Fruit fly (Drosophila melanogaster): ENCODE data around the gene aay.

The aay gene

dm6 chr3L:9410754-9411423 lies 12.2 kb upstream of the aay start, which contains the start of the genes CG4022 and Cpsf5 (continued):
- TF ChIP-seq CG14050 (GFP tag; IDR thresholded peaks at IDR 0.05), result peak; percentile 74
- TF ChIP-seq CG6272 (GFP tag; IDR thresholded peaks at IDR 0.05), result peak; percentile 66
- TF ChIP-seq CG10565 (GFP tag; optimal IDR thresholded peaks at IDR 0.05), result no peak
- peak; percentile 19; the same call in 1 of the 3 replicates for TF ChIP-seq CG6175 (GFP tag; IDR thresholded peaks at IDR 0.05)
- peak; percentile 90 for TF ChIP-seq CG9817 (tag; optimal IDR thresholded peaks at IDR 0.05)
- TF ChIP-seq ac (GFP tag; optimal IDR thresholded peaks at IDR 0.05), result peak; percentile 20
- TF ChIP-seq CG3281 (GFP tag; optimal IDR thresholded peaks at IDR 0.05), result peak; percentile 79
- TF ChIP-seq Rx (GFP tag; IDR thresholded peaks at IDR 0.05), result peak; percentile 38; the same call in 1 of the 2 replicates
- peak; percentile 55 for TF ChIP-seq CG1792 (GFP tag; optimal IDR thresholded peaks at IDR 0.05)
- TF ChIP-seq bowl (GFP tag; IDR thresholded peaks at IDR 0.05), result 0 out of 2 replicates have a peak, but pooled peaks have one; percentile 13
- peak; percentile 83 for TF ChIP-seq CG2116 (GFP tag; optimal IDR thresholded peaks at IDR 0.05)
- peak; percentile 70 for TF ChIP-seq E2f2 (GFP tag; IDR thresholded peaks at IDR 0.05)
- TF ChIP-seq hbn (GFP tag; IDR thresholded peaks at IDR 0.05; ENCODE audit: partially characterized antibody), result no peak
- peak; percentile 85 for TF ChIP-seq Mad (GFP tag; optimal IDR thresholded peaks at IDR 0.05)
- TF ChIP-seq pho (GFP tag; optimal IDR thresholded peaks at IDR 0.05), result peak; percentile 67
- no peak for TF ChIP-seq Doc2 (GFP tag; IDR thresholded peaks at IDR 0.05)
- peak; percentile 46 to 83 for TF ChIP-seq Hr51 (GFP tag; optimal IDR thresholded peaks at IDR 0.05)
- TF ChIP-seq CG6654 (GFP tag; optimal IDR thresholded peaks at IDR 0.05), result no peak
- peak; percentile 48; the same call in 1 of the 2 replicates for TF ChIP-seq amos (GFP tag; IDR thresholded peaks at IDR 0.05; ENCODE audit: partially characterized antibody)
- peak; percentile 93 for TF ChIP-seq CG9932 (GFP tag; IDR thresholded peaks at IDR 0.05)
- peak; percentile 74 for TF ChIP-seq CG10979 (tag; optimal IDR thresholded peaks at IDR 0.05)
- TF ChIP-seq CG13123 (GFP tag; optimal IDR thresholded peaks at IDR 0.05), result peak; percentile 74
- TF ChIP-seq CG6254 (GFP tag; optimal IDR thresholded peaks at IDR 0.05), result peak; percentile 51
- peak; percentile 80 for TF ChIP-seq CG18619 (GFP tag; optimal IDR thresholded peaks at IDR 0.05)
- TF ChIP-seq phol (tag; optimal IDR thresholded peaks at IDR 0.05), result peak; percentile 94
- TF ChIP-seq Dbx (GFP tag; IDR thresholded peaks at IDR 0.05), result peak; percentile 93
- peak; percentile 93 for TF ChIP-seq kni (GFP tag; optimal IDR thresholded peaks at IDR 0.05)
- peak; percentile 85 for TF ChIP-seq Atf6 (GFP tag; IDR thresholded peaks at IDR 0.05)
- TF ChIP-seq ken (GFP tag; IDR thresholded peaks at IDR 0.05), result peak; percentile 87
- TF ChIP-seq Xrp1 (GFP tag; IDR thresholded peaks at IDR 0.05), result peak; percentile 89
- TF ChIP-seq CG2678 (tag; optimal IDR thresholded peaks at IDR 0.05), result peak; percentile 85
- TF ChIP-seq hth (optimal IDR thresholded peaks at IDR 0.05), result no peak
- TF ChIP-seq CG18764 (GFP tag; optimal IDR thresholded peaks at IDR 0.05), result peak; percentile 63
- peak; percentile 84 for TF ChIP-seq Xbp1 (GFP tag; optimal IDR thresholded peaks at IDR 0.05)
- peak; percentile 86 for TF ChIP-seq tgo (GFP tag; IDR thresholded peaks at IDR 0.05)
- peak; percentile 92 for TF ChIP-seq CG10543 (GFP tag; optimal IDR thresholded peaks at IDR 0.05)
- TF ChIP-seq CG7839 (tag; optimal IDR thresholded peaks at IDR 0.05), result peak; percentile 79
- TF ChIP-seq D19B (GFP tag; optimal IDR thresholded peaks at IDR 0.05), result peak; percentile 45
- TF ChIP-seq fru (optimal IDR thresholded peaks at IDR 0.05), result no peak
- TF ChIP-seq Myb (GFP tag; optimal IDR thresholded peaks at IDR 0.05), result peak; percentile 44
- TF ChIP-seq insv (GFP tag; optimal IDR thresholded peaks at IDR 0.05), result peak in 1 of 2 experiments; percentile 66
- peak; percentile 40; the same call in 1 of the 2 replicates for TF ChIP-seq gt (GFP tag; IDR thresholded peaks at IDR 0.05)
- TF ChIP-seq stc (GFP tag; IDR thresholded peaks at IDR 0.05), result peak; percentile 78
- peak; percentile 65 for TF ChIP-seq CG5245 (GFP tag; optimal IDR thresholded peaks at IDR 0.05)
- TF ChIP-seq CG10431 (GFP tag; optimal IDR thresholded peaks at IDR 0.05), result peak; percentile 81
- no peak for TF ChIP-seq dmrt99B (tag; optimal IDR thresholded peaks at IDR 0.05)
- peak; percentile 52 for TF ChIP-seq CG33213 (GFP tag; optimal IDR thresholded peaks at IDR 0.05)
- peak; percentile 75 for TF ChIP-seq HLH54F (GFP tag; optimal IDR thresholded peaks at IDR 0.05)
- TF ChIP-seq en (GFP tag; optimal IDR thresholded peaks at IDR 0.05), result no peak
- TF ChIP-seq slp2 (GFP tag; optimal IDR thresholded peaks at IDR 0.05), result peak; percentile 46

Measured in whole organism, embryonic.